Fruit fly (Drosophila melanogaster): Measurements from ENCODE around the gene Brf.

Gene Brf

DNA sequence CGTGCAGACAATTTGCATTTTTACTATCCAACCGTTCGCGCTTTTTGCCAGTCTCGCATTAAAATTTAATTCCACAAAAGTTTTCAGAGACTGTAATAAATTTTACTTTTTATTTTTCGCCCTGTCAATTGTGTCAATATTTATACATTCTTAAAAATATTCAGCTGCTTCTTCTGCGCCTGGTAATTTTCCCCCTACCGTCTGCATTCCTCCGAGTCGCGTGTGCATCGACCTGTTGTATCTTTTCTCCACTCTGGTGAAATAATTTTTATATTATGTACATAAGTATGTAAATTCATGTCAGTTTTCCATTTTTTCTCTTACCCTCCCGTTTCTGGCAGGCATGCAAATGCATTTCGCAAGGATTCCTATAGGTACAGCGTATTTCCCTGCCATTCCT lies 12.1 kb upstream of the Brf start, which contains the start of gene CG34279:
Gene CG34279 (minus strand): TSS at position 101 of the 400 bp plus-strand sequence.
- TF ChIP-seq CG2712 (tag; optimal IDR thresholded peaks at IDR 0.05) (no peak), HLH3B (GFP tag; IDR thresholded peaks at IDR 0.05) (no peak), sima (GFP tag; optimal IDR thresholded peaks at IDR 0.05) (no peak), fd64A (GFP tag; optimal IDR thresholded peaks at IDR 0.05) (no peak), nmo (GFP tag; optimal IDR thresholded peaks at IDR 0.05) (no peak), CG5953 (GFP tag; IDR thresholded peaks at IDR 0.05) (no peak), CG31441 (GFP tag; IDR thresholded peaks at IDR 0.05) (no peak), CG30020 (tag; optimal IDR thresholded peaks at IDR 0.05) (no peak), Xrp1 (GFP tag; IDR thresholded peaks at IDR 0.05) (no peak), bowl (GFP tag; IDR thresholded peaks at IDR 0.05) (no peak), p53 (GFP tag; optimal IDR thresholded peaks at IDR 0.05) (no peak), Meics (GFP tag; optimal IDR thresholded peaks at IDR 0.05) (no peak), CG34422 (GFP tag; IDR thresholded peaks at IDR 0.05) (no peak), Eip74EF (GFP tag; optimal IDR thresholded peaks at IDR 0.05) (no peak), toy (GFP tag; IDR thresholded peaks at IDR 0.05) (no peak), Rfx (GFP tag; IDR thresholded peaks at IDR 0.05) (no peak)

DNA sequence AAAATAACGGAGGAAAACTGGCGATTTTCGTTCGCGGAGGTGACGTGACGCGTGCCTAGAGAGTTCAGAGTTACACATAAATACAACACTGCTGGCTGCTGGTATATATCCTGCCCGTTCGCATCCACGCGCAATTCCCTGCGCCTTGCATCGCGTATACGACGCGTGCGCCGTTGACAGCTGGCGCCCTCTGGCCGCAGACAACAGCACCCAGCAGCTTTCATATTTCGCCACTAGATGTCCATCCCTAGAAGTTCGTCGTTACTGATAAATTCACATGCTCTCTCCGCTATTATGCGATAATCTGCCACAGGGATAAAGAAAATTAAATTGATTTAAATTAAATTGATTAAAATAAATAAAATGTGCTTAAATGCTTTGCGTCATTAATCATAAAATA lies 11.3 kb upstream of the Brf start, which contains the start of gene Sur-8:
Gene Sur-8 (minus strand): TSS at position 82 of the 400 bp plus-strand sequence.
- TF ChIP-seq CG4404 (GFP tag; IDR thresholded peaks at IDR 0.05) = no peak
- TF ChIP-seq NfI (GFP tag; optimal IDR thresholded peaks at IDR 0.05) = peak; percentile 67
- TF ChIP-seq CG3407 (GFP tag; optimal IDR thresholded peaks at IDR 0.05) = peak; percentile 26
- peak; percentile 47 for TF ChIP-seq CG8359 (GFP tag; optimal IDR thresholded peaks at IDR 0.05; ENCODE audit: borderline replicate concordance)
- peak; percentile 64 for TF ChIP-seq CG2120 (GFP tag; optimal IDR thresholded peaks at IDR 0.05)
- no peak for TF ChIP-seq CG15073 (GFP tag; optimal IDR thresholded peaks at IDR 0.05)
- no peak for TF ChIP-seq Dip2 (GFP tag; IDR thresholded peaks at IDR 0.05)
- TF ChIP-seq CG8281 (tag; optimal IDR thresholded peaks at IDR 0.05) = no peak
- 0 out of 2 replicates have a peak, but pooled peaks have one; percentile 22 for TF ChIP-seq ranshi (GFP tag; IDR thresholded peaks at IDR 0.05)
- TF ChIP-seq Hr39 (optimal IDR thresholded peaks at IDR 0.05) = no peak
- TF ChIP-seq disco-r (GFP tag; optimal IDR thresholded peaks at IDR 0.05) = peak; percentile 17
- TF ChIP-seq CG17361 (GFP tag; IDR thresholded peaks at IDR 0.05) = peak; percentile 65; the same call in 2 of the 3 replicates
- peak; percentile 70 for TF ChIP-seq Rx (GFP tag; IDR thresholded peaks at IDR 0.05)
- TF ChIP-seq Deaf1 (tag; optimal IDR thresholded peaks at IDR 0.05) = no peak
- TF ChIP-seq peb (GFP tag; IDR thresholded peaks at IDR 0.05) = no peak
- no peak for TF ChIP-seq CG7271 (tag; optimal IDR thresholded peaks at IDR 0.05)
- TF ChIP-seq pfk (GFP tag; optimal IDR thresholded peaks at IDR 0.05) = no peak
- TF ChIP-seq Sin3A (optimal IDR thresholded peaks at IDR 0.05) = no peak
- peak; percentile 55; the same call in 1 of the 2 replicates for TF ChIP-seq MBD-R2 (GFP tag; IDR thresholded peaks at IDR 0.05)
- TF ChIP-seq hth (optimal IDR thresholded peaks at IDR 0.05) = no peak
- TF ChIP-seq CG10543 (GFP tag; optimal IDR thresholded peaks at IDR 0.05) = peak; percentile 35
- no peak for TF ChIP-seq crol (GFP tag; IDR thresholded peaks at IDR 0.05)
- peak; percentile 4 for TF ChIP-seq BEAF-32 (GFP tag; optimal IDR thresholded peaks at IDR 0.05)
- TF ChIP-seq Atf-2 (GFP tag; optimal IDR thresholded peaks at IDR 0.05) = peak; percentile 65
- no peak for TF ChIP-seq D19B (GFP tag; optimal IDR thresholded peaks at IDR 0.05)
- TF ChIP-seq pb (GFP tag; optimal IDR thresholded peaks at IDR 0.05) = peak; percentile 59
- no peak for TF ChIP-seq tup (GFP tag; optimal IDR thresholded peaks at IDR 0.05)
- no peak for TF ChIP-seq btn (GFP tag; optimal IDR thresholded peaks at IDR 0.05)
- no peak for TF ChIP-seq schlank (tag; optimal IDR thresholded peaks at IDR 0.05)
- TF ChIP-seq otp (GFP tag; IDR thresholded peaks at IDR 0.05) = peak; percentile 75; the same call in 2 of the 3 replicates
- no peak for TF ChIP-seq Sry-β (GFP tag; optimal IDR thresholded peaks at IDR 0.05)
- TF ChIP-seq Hsf (GFP tag; optimal IDR thresholded peaks at IDR 0.05) = peak; percentile 77
- TF ChIP-seq Gsc (GFP tag; IDR thresholded peaks at IDR 0.05) = no peak
- no peak for TF ChIP-seq CG2202 (tag; optimal IDR thresholded peaks at IDR 0.05)
- peak; percentile 36; the same call in 1 of the 2 replicates for TF ChIP-seq Xrp1 (GFP tag; IDR thresholded peaks at IDR 0.05)
- TF ChIP-seq CG12942 (GFP tag; optimal IDR thresholded peaks at IDR 0.05) = peak; percentile 40
- TF ChIP-seq oc (tag; optimal IDR thresholded peaks at IDR 0.05) = no peak
